Worm (Caenorhabditis elegans) whole organism, young adult: ENCODE results near the gene odr-10.
"Not testable (repeated sequence)": the region's sequence is repeated elsewhere in the genome, so short reads cannot be mapped to it uniquely, and the experiment has no call there.

ENCODE experiments used
- B0035.1 ChIP-seq: sonication (generic microtip); optimal IDR thresholded peaks from 2 replicates; lab custom pipeline; 2016; ENCODE audit warnings: missing genetic modification characterization, mild to moderate bottlenecking, missing compliant biosample characterization, missing genotype, missing genetic modification reagents
- B0261.1 ChIP-seq: sonication (generic microtip); optimal IDR thresholded peaks from 2 replicates; lab custom pipeline; 2016; ENCODE audit warnings: mild to moderate bottlenecking, missing genetic modification characterization, moderate library complexity, missing compliant biosample characterization
- B0336.3 ChIP-seq: fragments of 200-800 bp; sonication (Bioruptor generic); IDR thresholded peaks from 2 replicates; pipeline ENCODE4 v1.3.6; 2022; ENCODE audit warnings: missing genetic modification characterization, missing compliant biosample characterization
- D2030.7 ChIP-seq: fragments of 200-800 bp; sonication (Bioruptor generic); IDR thresholded peaks from 2 replicates; pipeline ENCODE4 v1.3.6; 2022; ENCODE audit warnings: missing genetic modification reagents, missing genetic modification characterization, missing compliant biosample characterization
- F22D6.2 ChIP-seq: sonication (generic microtip); optimal IDR thresholded peaks from 2 replicates; lab custom pipeline; 2016; ENCODE audit warnings: mild to moderate bottlenecking, missing genetic modification characterization, missing compliant biosample characterization
- F37B4.10 ChIP-seq: fragments of 200-800 bp; sonication (Bioruptor generic); IDR thresholded peaks from 2 replicates; pipeline ENCODE4 v1.3.6; 2022; ENCODE audit warnings: missing genetic modification characterization, missing compliant biosample characterization
- F55B11.4 ChIP-seq: sonication (generic microtip); optimal IDR thresholded peaks from 2 replicates; lab custom pipeline; 2016; ENCODE audit warnings: missing compliant biosample characterization, missing genetic modification characterization, borderline replicate concordance; ENCODE audit not compliant: insufficient read depth
- F57A8.1 ChIP-seq: fragments of 200-800 bp; sonication (Bioruptor generic); optimal IDR thresholded peaks from 2 replicates; lab custom pipeline; 2018; ENCODE audit warnings: mild to moderate bottlenecking, missing genetic modification characterization, moderate library complexity, missing compliant biosample characterization
- T26A5.8 ChIP-seq: sonication (generic microtip); optimal IDR thresholded peaks from 2 replicates; lab custom pipeline; 2016; ENCODE audit warnings: missing genetic modification characterization, missing compliant biosample characterization
- Y56A3A.18 ChIP-seq: fragments of 200-800 bp; sonication (Bioruptor generic); IDR thresholded peaks from 2 replicates; pipeline ENCODE4 v1.3.6; 2022; ENCODE audit warnings: missing genetic modification reagents, missing genetic modification characterization, missing compliant biosample characterization
- Y67H2A.10 ChIP-seq: fragments of 200-800 bp; sonication (Bioruptor generic); conservative IDR thresholded peaks from 2 replicates; pipeline ENCODE4 v1.3.6; 2022; ENCODE audit warnings: missing genetic modification reagents, missing genetic modification characterization, missing compliant biosample characterization
- ZK185.1 ChIP-seq: sonication (generic microtip); optimal IDR thresholded peaks from 2 replicates; lab custom pipeline; 2016; ENCODE audit warnings: mild to moderate bottlenecking, missing genetic modification characterization, missing compliant biosample characterization; ENCODE audit not compliant: poor library complexity, severe bottlenecking
- aptf-3 ChIP-seq: fragments of 200-800 bp; sonication (Bioruptor generic); IDR thresholded peaks from 2 replicates; pipeline ENCODE4 v1.3.6; 2022; ENCODE audit warnings: missing genetic modification characterization, missing compliant biosample characterization
- athp-1 ChIP-seq: sonication (generic microtip); optimal IDR thresholded peaks from 2 replicates; lab custom pipeline; 2017; ENCODE audit warnings: mild to moderate bottlenecking, missing genetic modification characterization, missing compliant biosample characterization
- ceh-40 ChIP-seq: fragments of 200-800 bp; sonication (Bioruptor generic); IDR thresholded peaks from 2 replicates; pipeline ENCODE4 v1.3.6; 2022; ENCODE audit warnings: missing genetic modification characterization, missing compliant biosample characterization
- die-1 ChIP-seq: sonication (generic microtip); optimal IDR thresholded peaks from 2 replicates; lab custom pipeline; 2016; ENCODE audit warnings: missing genotype, mild to moderate bottlenecking, missing genetic modification characterization, missing compliant biosample characterization
- dpff-1 ChIP-seq: sonication (generic microtip); optimal IDR thresholded peaks from 2 replicates; lab custom pipeline; 2017; ENCODE audit warnings: mild to moderate bottlenecking, missing genetic modification characterization, missing compliant biosample characterization
- egrh-3 ChIP-seq: fragments of 200-800 bp; sonication (Bioruptor generic); IDR thresholded peaks from 2 replicates; pipeline ENCODE4 v1.3.6; 2022; ENCODE audit warnings: missing genetic modification reagents, missing genetic modification characterization, missing compliant biosample characterization
- ets-4 ChIP-seq: fragments of 200-800 bp; sonication (Bioruptor generic); optimal IDR thresholded peaks from 2 replicates; lab custom pipeline; 2018; ENCODE audit warnings: mild to moderate bottlenecking, missing genetic modification characterization, missing compliant biosample characterization
- fkh-3 ChIP-seq: sonication (generic microtip); optimal IDR thresholded peaks from 2 replicates; lab custom pipeline; 2016; ENCODE audit warnings: mild to moderate bottlenecking, missing genetic modification characterization, missing compliant biosample characterization
- gei-17 ChIP-seq: fragments of 200-800 bp; sonication (Bioruptor generic); optimal IDR thresholded peaks from 2 replicates; lab custom pipeline; 2018; ENCODE audit warnings: mild to moderate bottlenecking, missing genetic modification characterization, missing compliant biosample characterization
- hlh-12 ChIP-seq: sonication (generic microtip); optimal IDR thresholded peaks from 2 replicates; lab custom pipeline; 2016; ENCODE audit warnings: missing genetic modification characterization, missing compliant biosample characterization
- hlh-26 ChIP-seq: fragments of 200-800 bp; sonication (Bioruptor generic); conservative IDR thresholded peaks from 2 replicates; pipeline ENCODE4 v1.3.6; 2022; ENCODE audit warnings: missing genetic modification reagents, missing genetic modification characterization, missing compliant biosample characterization
- let-607 ChIP-seq, 2 experiments: fragments of 200-800 bp in 1 of 2; sonication (Bioruptor generic) in 1 of 2; sonication (generic microtip) in 1 of 2; optimal IDR thresholded peaks; 2 replicates each; lab custom pipeline; 2016 to 2018; ENCODE audit warnings: mild to moderate bottlenecking in 2 of 2, missing compliant biosample characterization in 2 of 2, missing genetic modification characterization in 2 of 2, moderate library complexity in 2 of 2, missing genotype in 1 of 2
- madf-10 ChIP-seq: sonication (generic microtip); optimal IDR thresholded peaks from 2 replicates; lab custom pipeline; 2016; ENCODE audit warnings: mild to moderate bottlenecking, missing genetic modification characterization, missing compliant biosample characterization
- nfya-2 ChIP-seq: fragments of 200-800 bp; sonication (Bioruptor generic); IDR thresholded peaks from 2 replicates; pipeline ENCODE4 v1.3.6; 2022; ENCODE audit warnings: missing genetic modification reagents, missing genetic modification characterization, missing compliant biosample characterization
- nfyb-1 ChIP-seq: fragments of 200-800 bp; sonication (Bioruptor generic); IDR thresholded peaks from 2 replicates; pipeline ENCODE4 v1.3.6; 2022; ENCODE audit warnings: missing genetic modification reagents, missing genetic modification characterization, missing compliant biosample characterization
- nhr-27 ChIP-seq: fragments of 200-800 bp; sonication (Bioruptor generic); optimal IDR thresholded peaks from 2 replicates; lab custom pipeline; 2018; ENCODE audit warnings: mild to moderate bottlenecking, missing genetic modification characterization, moderate library complexity, missing compliant biosample characterization
- nhr-80 ChIP-seq: sonication (generic microtip); optimal IDR thresholded peaks from 2 replicates; lab custom pipeline; 2016; ENCODE audit warnings: missing genetic modification characterization, missing compliant biosample characterization
- pbrm-1 ChIP-seq: fragments of 200-800 bp; sonication (Bioruptor generic); IDR thresholded peaks from 2 replicates; pipeline ENCODE4 v1.3.6; 2022; ENCODE audit warnings: missing genetic modification reagents, missing genetic modification characterization, missing compliant biosample characterization
- pha-4 ChIP-seq: fragments of 150-350 bp; sonication (generic microtip); optimal IDR thresholded peaks from 2 replicates; lab custom pipeline; 2014; ENCODE audit warnings: missing biosample characterization, missing genetic modification reagents, missing genetic modification characterization
- rcor-1 ChIP-seq: fragments of 200-800 bp; sonication (Bioruptor generic); IDR thresholded peaks from 2 replicates; pipeline ENCODE4 v1.3.6; 2022; ENCODE audit warnings: missing genetic modification reagents, missing genetic modification characterization, missing compliant biosample characterization
- rec-8 ChIP-seq, 2 experiments: sonication (generic microtip); optimal IDR thresholded peaks; 2 replicates each; lab custom pipeline; 2016; ENCODE audit warnings: mild to moderate bottlenecking in 2 of 2, missing genetic modification characterization in 2 of 2, missing genetic modification reagents in 2 of 2, missing genotype in 2 of 2, missing biosample characterization in 1 of 2, missing compliant biosample characterization in 1 of 2, moderate library complexity in 1 of 2
- repo-1 ChIP-seq: sonication (generic microtip); optimal IDR thresholded peaks from 2 replicates; lab custom pipeline; 2017; ENCODE audit warnings: mild to moderate bottlenecking, missing genetic modification characterization, missing compliant biosample characterization
- sdz-38 ChIP-seq: sonication (generic microtip); optimal IDR thresholded peaks from 2 replicates; lab custom pipeline; 2016; ENCODE audit warnings: missing genotype, missing genetic modification characterization, missing compliant biosample characterization
- sea-2 ChIP-seq: fragments of 200-800 bp; sonication (Bioruptor generic); IDR thresholded peaks from 2 replicates; pipeline ENCODE4 v1.3.6; 2022; ENCODE audit warnings: missing genetic modification characterization, missing compliant biosample characterization
- sptf-2 ChIP-seq: fragments of 200-800 bp; sonication (Bioruptor generic); optimal IDR thresholded peaks from 2 replicates; lab custom pipeline; 2018; ENCODE audit warnings: mild to moderate bottlenecking, missing genetic modification characterization, missing compliant biosample characterization
- tbp1 ChIP-seq: fragments of 200-800 bp; sonication (Bioruptor generic); optimal IDR thresholded peaks from 2 replicates; lab custom pipeline; 2018; ENCODE audit warnings: mild to moderate bottlenecking, missing genetic modification characterization, missing compliant biosample characterization
- tbx-9 ChIP-seq: sonication (generic microtip); optimal IDR thresholded peaks from 2 replicates; lab custom pipeline; 2016; ENCODE audit warnings: borderline replicate concordance, missing genetic modification characterization, inconsistent platforms, missing compliant biosample characterization
- tlf-1 ChIP-seq: fragments of 200-800 bp; sonication (Bioruptor generic); optimal IDR thresholded peaks from 2 replicates; lab custom pipeline; 2018; ENCODE audit warnings: mild to moderate bottlenecking, missing genetic modification characterization, missing compliant biosample characterization
- zfh-2 ChIP-seq: fragments of 200-800 bp; sonication (Bioruptor generic); conservative IDR thresholded peaks from 2 replicates; pipeline ENCODE4 v1.3.6; 2022; ENCODE audit warnings: missing genetic modification reagents, missing genetic modification characterization, missing compliant biosample characterization
- ztf-26 ChIP-seq: sonication (generic microtip); optimal IDR thresholded peaks from 2 replicates; lab custom pipeline; 2017; ENCODE audit warnings: missing genetic modification characterization, missing compliant biosample characterization

The odr-10 gene

DNA sequence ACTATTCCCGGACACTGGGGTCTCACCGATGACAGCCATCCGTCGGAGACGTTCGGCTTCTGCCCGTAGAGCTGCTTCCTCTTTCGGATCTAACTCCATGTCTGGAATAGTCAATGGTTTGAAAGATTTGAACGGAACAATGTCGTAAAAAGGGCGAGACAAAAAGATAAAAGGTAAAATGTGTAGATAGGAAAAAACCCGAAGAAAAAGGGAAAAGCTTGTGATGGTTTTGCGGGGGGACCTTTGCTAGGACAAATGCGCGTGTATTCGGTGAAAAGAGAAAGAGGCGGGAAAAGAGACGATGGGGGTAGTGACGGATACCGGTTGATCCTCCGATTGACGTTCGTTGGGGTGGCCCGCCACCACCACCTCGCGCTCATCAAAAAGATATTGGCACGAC is 11.7 kb upstream of the odr-10 start, which contains the start of gene col-173:
Gene col-173 (minus strand): TSS at position 101 of the 400 bp plus-strand sequence.
- TF ChIP-seq tbp1 (GFP tag; lab: Kevin White, UChicago), result no peak
- no peak for TF ChIP-seq egrh-3 (GFP tag; lab: Robert Waterston, UW)
- TF ChIP-seq D2030.7 (GFP tag; lab: Robert Waterston, UW), result no peak
- no peak for TF ChIP-seq F57A8.1 (GFP tag; lab: Kevin White, UChicago)
- TF ChIP-seq gei-17 (GFP tag; lab: Kevin White, UChicago), result no peak
- no peak for TF ChIP-seq sdz-38 (tag; lab: Kevin White, UChicago)
- no peak for TF ChIP-seq athp-1 (tag; lab: Kevin White, UChicago)

DNA sequence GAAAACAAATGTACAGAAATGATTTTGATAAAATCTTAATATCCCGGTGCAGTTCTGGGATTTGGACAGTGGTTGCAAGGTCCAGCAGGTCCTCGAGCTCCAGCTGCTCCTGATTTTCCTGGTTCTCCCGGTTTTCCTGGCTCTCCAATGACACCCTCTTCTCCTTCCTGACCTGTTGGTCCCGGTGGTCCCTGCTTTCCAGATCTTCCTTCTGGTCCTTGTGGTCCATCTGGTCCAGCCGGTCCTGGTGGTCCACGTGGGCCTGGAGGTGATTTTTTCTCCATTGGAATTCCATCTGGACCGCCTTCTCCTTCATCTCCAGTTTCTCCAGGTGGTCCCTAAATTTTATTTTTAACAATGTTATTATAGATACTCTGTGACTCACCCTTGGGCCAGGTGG is 9.5 kb upstream of the odr-10 start:
- TF ChIP-seq egrh-3 (GFP tag; lab: Robert Waterston, UW) (peak; percentile 24; the same call in 1 of the 2 replicates), nfyb-1 (GFP tag; lab: Robert Waterston, UW) (0 out of 2 replicates have a peak, but pooled peaks have one; percentile 31), tbx-9 (tag; lab: Kevin White, UChicago) (no peak), B0035.1 (no peak), zfh-2 (GFP tag; lab: Robert Waterston, UW) (peak; percentile 63)
- TF ChIP-seq, all 124 proteins: peak for 3

DNA sequence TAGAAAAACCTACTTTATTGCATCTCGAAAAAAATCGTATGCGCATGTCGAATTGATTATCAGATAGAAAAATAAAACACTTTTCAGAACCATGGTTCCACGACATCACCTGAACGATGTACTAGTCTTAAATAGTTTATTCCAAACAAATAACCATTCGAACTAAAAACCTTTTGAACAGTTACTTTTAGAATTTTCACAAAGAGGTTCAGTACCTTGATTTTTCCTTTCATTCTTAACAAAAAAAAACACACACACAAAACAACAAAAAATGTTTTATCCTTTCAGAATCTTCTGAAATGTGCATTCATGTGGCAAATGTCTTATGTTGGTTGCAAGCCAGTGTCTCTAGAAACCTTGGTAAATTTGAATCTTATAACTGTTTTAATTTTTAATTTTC is 9.0 kb upstream of the odr-10 start, which contains the start of gene F41C6.4:
Gene F41C6.4 (minus strand): TSS at position 101 of the 400 bp plus-strand sequence.
- TF ChIP-seq tlf-1 (no peak), sea-2 (GFP tag; lab: Robert Waterston, UW) (no peak), aptf-3 (GFP tag; lab: Robert Waterston, UW) (no peak), nhr-80 (tag; lab: Kevin White, UChicago) (no peak), repo-1 (tag; lab: Kevin White, UChicago) (no peak), die-1 (no peak), hlh-26 (no peak), sptf-2 (GFP tag; lab: Kevin White, UChicago) (no peak), dpff-1 (tag; lab: Kevin White, UChicago) (no peak), madf-10 (tag; lab: Kevin White, UChicago) (no peak), fkh-3 (tag; lab: Kevin White, UChicago) (no peak), F22D6.2 (no peak)

DNA sequence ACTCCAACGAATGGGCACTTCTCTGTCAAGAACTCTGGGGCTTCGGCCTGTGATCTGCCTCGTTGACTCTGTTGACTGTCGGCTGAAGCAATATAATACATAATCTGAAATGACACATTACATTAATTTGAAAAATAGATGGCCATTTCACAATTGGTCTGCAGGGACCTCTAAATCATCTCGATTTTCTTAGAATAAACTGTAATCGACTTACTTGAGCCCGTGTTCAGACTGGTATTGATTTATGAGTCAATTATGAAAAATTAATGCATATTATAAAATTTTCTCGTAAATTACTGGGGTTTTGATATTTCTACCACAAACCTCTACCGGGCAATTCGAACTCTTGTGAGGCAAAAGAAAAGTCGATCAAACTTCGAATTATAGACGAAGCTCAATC is 2.9 kb upstream of the odr-10 start, which contains the start of gene C53B7.6:
Gene C53B7.6 (minus strand): TSS at position 101 of the 400 bp plus-strand sequence.
- not testable (repeated sequence) for TF ChIP-seq B0261.1 (tag; lab: Kevin White, UChicago); Y67H2A.10 (GFP tag; lab: Robert Waterston, UW); B0336.3 (GFP tag; lab: Robert Waterston, UW)

DNA sequence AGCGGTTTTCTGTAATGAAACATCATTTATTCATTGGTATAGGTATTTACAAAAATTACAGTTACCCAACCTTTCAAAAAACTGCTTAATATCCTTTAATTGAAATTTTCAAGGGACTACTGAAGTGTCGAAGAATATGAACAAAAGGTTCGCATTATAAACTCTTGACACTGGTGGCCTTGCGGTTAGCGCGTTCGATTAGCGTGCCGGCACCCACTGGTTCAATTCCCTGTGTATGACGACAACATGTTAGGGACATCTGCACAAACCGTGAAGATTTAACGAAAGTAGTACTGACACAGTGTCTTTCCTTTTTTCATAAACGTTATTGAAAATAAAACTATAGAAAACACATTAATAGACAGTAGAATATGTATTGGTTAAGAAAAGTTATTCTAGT is 2.0 kb upstream of the odr-10 start:
- TF ChIP-seq F37B4.10 (GFP tag; lab: Robert Waterston, UW) (0 out of 2 replicates have a peak, but pooled peaks have one; percentile 42), ets-4 (GFP tag; lab: Kevin White, UChicago) (peak; percentile 61), F55B11.4 (tag; lab: Kevin White, UChicago) (peak; percentile 30), B0035.1 (peak; percentile 85), T26A5.8 (peak; percentile 86), ZK185.1 (tag; lab: Kevin White, UChicago) (peak; percentile 65), pbrm-1 (GFP tag; lab: Robert Waterston, UW) (peak; percentile 83), rec-8 (tag; optimal IDR thresholded peaks at IDR 0.05; lab: Kevin White, UChicago) (peak; percentile 88 to 95), hlh-12 (tag; lab: Kevin White, UChicago) (peak; percentile 73), Y56A3A.18 (GFP tag; lab: Robert Waterston, UW) (peak; percentile 97), ceh-40 (peak; percentile 80), pha-4 (tag; lab: Kevin White, UChicago) (no peak), die-1 (peak; percentile 96), let-607 (tag; optimal IDR thresholded peaks at IDR 0.05; lab: Kevin White, UChicago) (peak; percentile 61 to 62), rcor-1 (GFP tag; lab: Robert Waterston, UW) (peak; percentile 85), nhr-27 (tag; lab: Kevin White, UChicago) (peak; percentile 64), ztf-26 (tag; lab: Kevin White, UChicago) (peak; percentile 65), sptf-2 (GFP tag; lab: Kevin White, UChicago) (peak; percentile 89), nfya-2 (GFP tag; lab: Robert Waterston, UW) (0 out of 2 replicates have a peak, but pooled peaks have one; percentile 18)
